Worm (Caenorhabditis elegans): ENCODE data around the gene F59E11.6.

F59E11.6 gene

DNA sequence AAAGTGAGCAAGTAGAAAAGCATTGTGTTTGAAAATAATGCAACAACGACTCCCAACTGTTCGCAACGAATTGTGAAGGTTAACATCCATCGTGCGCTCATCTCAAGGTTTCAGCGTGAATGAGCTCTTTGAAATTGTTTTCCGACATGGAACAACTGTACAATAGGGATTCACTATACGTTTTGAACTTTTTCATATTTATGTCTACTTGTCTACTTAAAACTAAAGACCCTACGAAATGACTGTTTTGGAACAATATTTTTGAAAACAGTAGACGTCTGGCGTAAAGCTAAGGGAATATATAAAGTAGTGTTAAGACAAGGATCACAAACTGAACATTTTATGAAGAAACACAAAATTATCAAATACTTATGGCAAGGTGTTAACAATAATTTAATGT is 8.0 kb upstream of the F59E11.6 start, which contains the start of gene str-86:
str-86 (minus strand) TSS at position 101 of the 400 bp plus-strand sequence.
- no peak for TF ChIP-seq unc-62 (GFP tag; optimal IDR thresholded peaks at IDR 0.05)

DNA sequence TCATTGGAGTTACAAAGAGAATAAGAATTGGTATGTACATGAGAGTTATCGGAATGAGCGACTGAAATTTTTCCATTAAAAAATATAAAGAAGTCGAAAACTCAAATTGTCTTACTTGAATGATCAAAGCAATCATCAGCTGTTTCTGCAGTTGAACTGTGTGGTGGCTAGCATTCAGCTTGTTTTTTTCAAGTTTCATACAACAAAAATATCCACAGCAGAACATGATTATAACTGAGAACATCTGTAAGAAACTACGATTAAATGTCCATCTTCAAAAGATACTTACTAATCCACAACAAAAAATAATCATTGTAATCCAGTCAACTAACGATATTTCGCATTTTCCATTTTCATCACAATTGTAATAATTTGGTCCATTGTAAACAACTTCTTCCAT is 6.8 kb upstream of the F59E11.6 start:
- TF ChIP-seq unc-62 (GFP tag; optimal IDR thresholded peaks at IDR 0.05): no peak

DNA sequence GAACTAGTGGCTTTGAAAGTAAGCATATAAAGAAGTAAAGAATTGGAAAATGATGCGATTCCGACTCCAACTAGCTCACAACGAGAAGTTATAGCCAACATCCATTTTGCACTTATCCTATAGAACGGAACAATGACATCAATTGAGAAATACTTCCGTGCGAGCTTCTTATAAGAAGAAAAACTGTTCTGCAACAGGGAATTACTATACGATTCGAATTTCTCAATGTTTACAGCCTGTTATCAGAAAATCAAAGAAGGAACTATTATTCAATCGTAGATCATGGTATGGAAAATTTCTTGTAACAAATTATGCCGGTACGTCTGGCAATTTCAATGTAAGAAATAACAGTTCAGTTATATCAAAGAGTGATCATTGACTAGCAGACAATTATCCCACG is 5.8 kb upstream of the F59E11.6 start, which contains the start of gene str-85:
str-85 (minus strand) TSS at position 101 of the 400 bp plus-strand sequence.
- no peak for TF ChIP-seq unc-62 (GFP tag; optimal IDR thresholded peaks at IDR 0.05)

DNA sequence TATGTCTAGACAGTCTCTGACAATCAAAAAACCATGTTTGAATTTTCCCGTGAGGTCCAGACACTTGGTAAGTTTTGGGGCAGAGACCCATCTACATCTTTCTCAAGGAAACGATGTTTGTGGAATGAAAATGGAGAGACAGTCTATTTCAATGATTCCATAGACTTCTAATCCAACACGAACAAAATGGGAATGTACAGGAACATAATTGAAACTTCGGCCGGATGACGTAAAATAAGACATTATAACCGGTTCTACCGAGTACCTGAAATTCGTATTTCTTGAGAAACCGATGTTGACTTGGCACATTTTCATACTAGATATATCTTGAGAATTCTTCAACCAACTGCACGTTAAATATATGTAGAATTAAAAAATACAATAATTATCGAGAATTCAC is 3.5 kb upstream of the F59E11.6 start, which contains the start of gene str-87:
str-87 (minus strand) TSS at position 101 of the 400 bp plus-strand sequence.
- TF ChIP-seq unc-62 (GFP tag; optimal IDR thresholded peaks at IDR 0.05): no peak

DNA sequence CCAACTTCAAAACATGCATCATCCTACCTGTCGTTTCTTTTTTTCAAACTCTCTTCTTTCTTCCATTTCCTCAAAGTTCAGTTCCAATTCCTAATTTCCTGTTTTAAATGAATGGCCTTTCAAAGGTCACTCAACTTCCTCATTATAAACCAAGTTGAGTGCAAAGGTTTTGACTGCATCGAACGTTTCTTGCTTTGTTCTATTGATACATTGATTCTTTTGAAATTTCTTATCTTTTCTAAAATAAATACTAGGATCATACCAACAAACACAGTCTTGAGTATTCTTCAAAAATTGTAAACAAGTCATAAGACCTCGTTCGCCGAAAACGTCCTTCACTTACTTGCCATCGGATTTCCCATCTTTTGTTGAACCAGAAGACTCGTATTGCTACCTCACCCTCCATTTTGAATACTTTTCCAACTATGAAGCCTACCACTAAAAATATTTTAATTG is 1.4 kb upstream of the F59E11.6 start, which contains the start of gene F59E11.7:
F59E11.7 (plus strand) TSS at position 51 of the 456 bp plus-strand sequence.
- TF ChIP-seq unc-62 (GFP tag; optimal IDR thresholded peaks at IDR 0.05): no peak

DNA sequence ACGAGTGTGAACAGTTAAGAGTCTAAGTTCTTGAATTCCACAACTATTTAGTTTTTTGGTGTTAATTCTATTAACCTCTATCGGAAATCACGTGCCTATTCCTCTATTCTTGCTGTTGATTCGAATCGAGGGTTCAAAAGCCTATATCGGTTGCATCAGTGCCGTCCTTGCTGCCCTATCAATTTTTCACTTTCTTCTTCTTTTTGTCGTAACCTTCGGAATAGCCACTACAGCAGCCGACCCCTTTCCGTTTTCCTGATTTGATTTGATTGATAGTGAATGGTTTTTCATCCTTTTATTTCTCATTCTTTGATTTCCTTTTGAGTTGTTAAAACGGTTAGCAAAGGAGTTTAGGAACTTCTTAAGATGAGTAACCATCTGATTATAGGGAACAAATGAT is 2.7 kb downstream of the F59E11.6 start:
- TF ChIP-seq unc-62 (GFP tag; optimal IDR thresholded peaks at IDR 0.05): no peak

DNA sequence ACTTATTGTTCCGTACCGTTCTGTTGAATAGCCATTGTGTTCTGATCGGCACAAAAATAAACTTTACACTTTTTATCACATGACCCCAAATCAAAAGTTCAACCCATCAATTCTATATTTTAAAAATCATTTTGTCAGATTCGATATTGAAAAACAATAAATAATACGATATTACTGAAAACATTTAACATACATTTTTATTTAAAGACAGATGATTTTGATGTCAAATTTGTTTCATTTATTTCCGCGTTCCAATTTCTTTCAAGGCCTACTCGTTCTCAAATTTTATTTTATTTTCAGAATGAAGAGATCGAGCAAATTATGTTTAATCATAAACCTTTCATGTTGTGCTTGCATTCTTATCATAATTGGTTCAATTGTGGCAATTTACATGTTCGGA is 3.2 kb downstream of the F59E11.6 start, which contains the start of gene F59E11.5:
F59E11.5 (plus strand) TSS at position 301 of the 400 bp plus-strand sequence.
- no peak for TF ChIP-seq unc-62 (GFP tag; optimal IDR thresholded peaks at IDR 0.05)

DNA sequence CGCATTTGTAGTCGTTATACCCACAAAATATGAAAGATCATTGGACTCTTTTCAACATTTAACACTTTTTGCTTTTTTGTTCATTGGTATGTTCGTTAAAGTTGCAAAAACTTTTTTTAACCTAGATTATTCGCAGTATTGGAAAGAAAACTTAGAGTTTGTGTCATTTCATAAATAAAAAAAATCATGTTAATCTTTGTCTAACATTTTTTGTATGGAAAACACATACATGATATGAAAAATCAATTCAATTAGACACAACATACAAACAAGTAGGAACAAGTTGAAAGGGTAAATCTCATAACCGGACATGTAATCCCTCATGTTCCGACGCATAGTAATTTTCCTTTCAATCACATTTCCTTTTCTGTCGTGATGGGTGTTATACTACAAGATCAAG is 9.6 kb downstream of the F59E11.6 start, which contains the start of gene F59E11.2:
F59E11.2 (plus strand) TSS at position 301 of the 400 bp plus-strand sequence.
- TF ChIP-seq unc-62 (GFP tag; optimal IDR thresholded peaks at IDR 0.05): no peak

DNA sequence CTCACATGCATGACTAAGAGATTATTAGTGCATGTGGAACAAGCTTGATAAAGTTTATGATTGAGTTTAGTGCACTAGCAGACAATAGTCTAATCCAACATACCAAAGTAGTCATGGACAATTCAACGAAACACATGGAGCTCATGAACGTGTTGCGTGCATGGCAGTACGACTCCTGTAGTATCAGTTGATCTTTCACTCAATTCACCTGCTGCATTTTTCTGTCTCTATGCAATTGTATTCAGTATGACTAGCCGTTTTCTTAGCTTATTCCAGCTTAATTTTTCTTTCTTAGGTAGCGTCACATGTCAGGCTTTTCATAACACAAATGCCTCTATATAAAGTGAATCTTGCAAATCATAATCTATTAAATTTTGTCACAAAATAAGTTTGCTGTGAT is 11.7 kb downstream of the F59E11.6 start, which contains the start of gene srx-1:
srx-1 (plus strand) TSS at position 382 of the 400 bp plus-strand sequence.
- no peak for TF ChIP-seq unc-62 (GFP tag; optimal IDR thresholded peaks at IDR 0.05)

DNA sequence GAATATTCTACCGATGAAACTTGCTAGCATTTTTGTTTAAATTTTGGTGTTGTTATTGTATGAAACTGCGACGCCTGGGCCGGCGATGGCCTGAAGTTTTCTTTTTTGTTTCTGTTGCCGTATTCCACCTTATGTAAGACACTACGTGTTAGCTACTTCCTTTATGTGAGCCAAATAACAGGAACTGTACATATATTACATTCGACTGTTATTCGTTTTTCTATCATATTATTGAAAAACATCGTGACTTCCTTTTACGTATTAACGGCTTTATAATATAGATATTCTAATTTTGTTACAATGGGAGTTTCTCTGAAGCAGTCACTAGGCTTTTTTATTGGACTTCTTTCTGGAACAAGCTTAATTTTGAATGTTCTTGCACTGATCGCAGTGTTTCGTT is 13.7 kb downstream of the F59E11.6 start, which contains the start of gene srx-3:
srx-3 (plus strand) TSS at position 301 of the 400 bp plus-strand sequence.
- no peak for TF ChIP-seq unc-62 (GFP tag; optimal IDR thresholded peaks at IDR 0.05)

DNA sequence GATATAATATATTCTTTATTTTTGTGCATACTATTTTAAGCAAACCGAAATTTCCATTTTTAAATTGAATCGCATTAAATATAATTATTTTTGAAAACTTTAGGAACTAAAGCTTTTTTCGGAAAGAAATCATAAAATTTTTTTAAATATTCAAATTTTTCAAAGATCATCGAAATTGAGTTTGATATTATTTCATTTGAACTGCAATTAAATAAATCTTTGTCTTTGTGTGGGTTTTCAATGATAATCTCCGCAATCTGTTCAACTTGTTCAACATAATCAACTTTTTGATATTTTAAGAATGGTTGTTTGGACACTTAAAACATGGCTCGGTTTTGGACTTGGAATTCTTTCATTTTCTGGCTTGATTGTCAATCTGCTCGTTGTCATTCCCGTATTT is 17.6 kb downstream of the F59E11.6 start, which contains the start of gene srx-2:
srx-2 (plus strand) TSS at position 301 of the 400 bp plus-strand sequence.
- no peak for TF ChIP-seq unc-62 (GFP tag; optimal IDR thresholded peaks at IDR 0.05)

DNA sequence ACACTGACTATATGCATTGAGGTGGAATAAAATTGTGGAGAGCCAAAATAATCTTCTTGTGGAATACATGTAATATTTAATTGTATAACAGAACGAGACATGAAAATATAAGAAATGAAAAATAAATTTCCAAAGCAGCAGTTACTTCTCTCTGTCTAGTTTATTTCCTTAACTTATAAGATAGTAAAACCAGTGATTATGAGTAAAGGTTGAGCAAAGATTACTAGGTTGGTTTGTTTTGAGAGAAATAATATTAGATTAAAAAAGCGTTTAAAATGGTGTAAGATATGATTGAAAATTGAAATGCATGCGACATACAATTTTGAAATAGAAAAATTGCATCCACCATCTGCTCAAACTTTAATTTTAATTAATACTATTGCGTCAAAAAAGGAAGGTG is 22.2 kb downstream of the F59E11.6 start, which contains the start of gene srh-201:
srh-201 (minus strand) TSS at position 101 of the 400 bp plus-strand sequence.
- TF ChIP-seq unc-62 (GFP tag; optimal IDR thresholded peaks at IDR 0.05): no peak

DNA sequence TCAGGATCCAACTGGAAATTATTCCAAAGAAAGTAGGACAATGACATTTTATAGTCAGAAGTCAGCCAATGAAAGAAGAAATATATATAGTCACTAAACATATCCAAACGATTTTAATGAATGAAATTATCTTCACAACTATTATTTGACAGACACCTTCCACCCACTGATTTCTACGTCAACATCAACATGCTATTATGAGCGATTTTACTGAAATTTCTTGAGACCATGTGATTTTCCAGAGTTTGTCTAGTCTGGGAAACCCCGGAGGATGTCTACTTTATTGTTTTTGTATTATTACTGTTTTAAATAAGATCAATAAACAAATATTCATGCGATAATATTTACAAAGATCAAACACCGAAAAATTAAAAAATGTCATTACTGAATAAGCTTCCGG is 24.0 kb downstream of the F59E11.6 start, which contains the start of gene srt-18:
srt-18 (minus strand) TSS at position 101 of the 400 bp plus-strand sequence.
- no peak for TF ChIP-seq unc-62 (GFP tag; optimal IDR thresholded peaks at IDR 0.05)

DNA sequence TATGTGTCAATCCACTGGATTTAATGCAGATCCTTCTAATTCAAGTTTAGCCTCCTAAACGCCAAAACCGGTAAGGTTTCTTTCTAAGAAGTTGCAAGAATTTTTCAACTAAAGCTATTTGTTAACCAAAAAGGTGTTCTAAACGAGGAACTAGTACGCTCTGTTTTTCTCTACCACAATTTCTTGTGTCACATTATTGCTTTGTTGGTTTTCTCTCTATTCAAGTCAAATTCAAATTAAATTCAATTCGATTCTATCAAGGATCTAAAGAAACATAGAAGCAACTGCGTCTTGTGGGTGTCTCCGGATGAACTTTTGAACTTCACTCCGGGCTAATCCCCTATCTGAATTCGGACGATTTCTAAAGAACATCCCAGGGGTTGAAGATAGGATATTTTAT is 24.9 kb downstream of the F59E11.6 start, which contains the start of gene oac-40:
oac-40 (plus strand) TSS at position 301 of the 400 bp plus-strand sequence.
- TF ChIP-seq unc-62 (GFP tag; optimal IDR thresholded peaks at IDR 0.05): no peak

DNA sequence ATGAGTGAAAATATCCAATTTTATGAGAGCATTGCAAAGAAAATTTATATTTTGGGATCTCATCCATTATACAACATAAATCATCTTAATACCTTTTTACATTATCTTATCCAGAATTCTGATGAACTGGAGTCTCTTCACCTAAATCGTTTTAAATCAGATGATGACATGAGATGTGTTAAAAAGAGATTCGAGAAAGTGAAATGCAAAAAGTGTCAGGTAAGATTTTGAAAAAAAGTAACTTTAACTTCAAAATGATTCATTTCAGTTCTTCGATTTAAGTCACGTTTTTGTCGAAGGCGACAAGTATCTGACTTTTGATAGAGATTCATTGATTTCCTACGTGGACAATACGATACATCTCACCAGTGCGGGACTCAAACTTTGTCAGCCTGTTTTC is 27.3 kb downstream of the F59E11.6 start:
- no peak for TF ChIP-seq unc-62 (GFP tag; optimal IDR thresholded peaks at IDR 0.05)

DNA sequence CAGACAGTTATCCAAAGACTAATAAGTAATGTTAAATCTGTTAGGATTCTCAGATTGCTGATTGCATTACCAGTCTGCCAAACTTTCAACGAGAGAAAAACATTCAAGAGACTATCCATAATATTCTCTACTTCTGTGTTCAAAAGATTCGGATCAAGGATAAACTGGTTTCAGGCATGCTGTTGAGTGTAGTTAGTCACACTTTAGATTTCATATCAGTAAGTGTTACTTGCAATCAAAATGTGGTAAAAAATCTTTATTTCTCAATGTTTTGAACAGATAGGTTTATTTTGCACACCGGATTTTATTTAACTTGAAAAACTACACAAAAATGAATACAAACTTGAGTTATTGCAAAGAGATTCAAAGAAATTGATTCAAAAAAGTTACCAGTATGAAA is 30.5 kb downstream of the F59E11.6 start, which contains the start of gene oac-41:
oac-41 (minus strand) TSS at position 101 of the 400 bp plus-strand sequence.
- TF ChIP-seq unc-62 (GFP tag; optimal IDR thresholded peaks at IDR 0.05): no peak

DNA sequence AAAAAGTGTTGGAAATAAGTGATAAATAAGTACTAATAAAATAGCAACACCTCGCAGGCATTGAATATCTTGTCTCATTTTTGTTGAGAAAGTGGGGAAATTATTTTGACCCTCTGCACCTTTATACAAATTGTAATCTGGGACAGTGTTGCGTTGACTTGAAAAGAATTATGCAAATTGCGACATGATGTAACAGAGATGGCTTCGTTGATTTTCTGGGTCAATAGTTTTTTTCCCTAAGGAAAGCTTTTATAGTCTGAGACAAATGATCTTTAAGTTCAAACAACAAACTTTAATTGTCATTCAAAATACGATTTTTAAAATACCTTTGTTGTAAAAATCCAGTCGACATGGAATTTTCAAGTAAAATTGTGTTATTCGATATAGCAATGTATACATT is 33.1 kb downstream of the F59E11.6 start, which contains the start of gene bus-1:
bus-1 (minus strand) TSS at position 101 of the 400 bp plus-strand sequence.
- no peak for TF ChIP-seq unc-62 (GFP tag; optimal IDR thresholded peaks at IDR 0.05)

Data from whole organism, dauer.